Worm (Caenorhabditis elegans) whole organism, L4 larva: ENCODE results near the gene M151.2.

Experiments used
- D1046.2 ChIP-seq: fragments of 200-800 bp; sonication (Bioruptor generic); IDR thresholded peaks from 2 replicates; pipeline ENCODE4 v1.3.6; 2022; ENCODE audit warnings: missing genetic modification characterization, missing compliant biosample characterization
- F10B5.3 ChIP-seq: sonication (generic microtip); optimal IDR thresholded peaks from 2 replicates; lab custom pipeline; 2016; ENCODE audit warnings: mild to moderate bottlenecking, missing genetic modification characterization, missing compliant biosample characterization
- F37D6.2 ChIP-seq: sonication (generic microtip); optimal IDR thresholded peaks from 2 replicates; lab custom pipeline; 2016; ENCODE audit warnings: mild to moderate bottlenecking, missing genetic modification characterization, missing compliant biosample characterization
- R02D3.7 ChIP-seq: fragments of 150-350 bp; sonication (generic microtip); optimal IDR thresholded peaks from 3 replicates; lab custom pipeline; 2014; ENCODE audit warnings: missing biosample characterization, missing genetic modification characterization
- T26A8.4 ChIP-seq: fragments of 200-800 bp; sonication (Bioruptor generic); IDR thresholded peaks from 2 replicates; pipeline ENCODE4 v1.3.6; 2022; ENCODE audit warnings: missing genetic modification characterization, missing compliant biosample characterization
- Y48G9A.11 ChIP-seq: fragments of 200-800 bp; sonication (Bioruptor generic); IDR thresholded peaks from 2 replicates; pipeline ENCODE4 v1.3.6; 2022; ENCODE audit warnings: missing genetic modification reagents, missing genetic modification characterization, missing compliant biosample characterization
- ZK337.2 ChIP-seq: fragments of 200-800 bp; sonication (Bioruptor generic); IDR thresholded peaks from 2 replicates; pipeline ENCODE4 v1.3.6; 2022; ENCODE audit warnings: missing genetic modification reagents, missing genetic modification characterization, missing compliant biosample characterization
- aly-2 ChIP-seq: sonication (generic microtip); optimal IDR thresholded peaks from 2 replicates; lab custom pipeline; 2018; ENCODE audit warnings: missing biosample characterization, missing genetic modification characterization
- ceh-20 ChIP-seq: fragments of 200-800 bp; sonication (Bioruptor generic); IDR thresholded peaks from 2 replicates; pipeline ENCODE4 v1.3.6; 2022; ENCODE audit warnings: missing genetic modification reagents, missing genetic modification characterization, missing compliant biosample characterization
- ceh-28 ChIP-seq: fragments of 150-350 bp; optimal IDR thresholded peaks from 2 replicates; lab custom pipeline; 2014; ENCODE audit warnings: missing biosample characterization, missing genetic modification reagents, missing genetic modification characterization
- ceh-32 ChIP-seq: sonication (generic microtip); optimal IDR thresholded peaks from 2 replicates; lab custom pipeline; 2016; ENCODE audit warnings: mild to moderate bottlenecking, missing genetic modification characterization, missing compliant biosample characterization; ENCODE audit not compliant: poor library complexity
- daf-16 ChIP-seq, 3 experiments: sonication (generic microtip); optimal IDR thresholded peaks; 2 replicates each; lab custom pipeline; 2016 to 2017; ENCODE audit warnings: missing genetic modification characterization in 3 of 3, missing genetic modification reagents in 3 of 3, mild to moderate bottlenecking in 2 of 3, missing compliant biosample characterization in 2 of 3, missing biosample characterization in 1 of 3, moderate library complexity in 1 of 3
- dmd-6 ChIP-seq: fragments of 200-800 bp; sonication (Bioruptor generic); IDR thresholded peaks from 2 replicates; pipeline ENCODE4 v1.3.6; 2022; ENCODE audit warnings: missing genetic modification reagents, missing genetic modification characterization, missing compliant biosample characterization
- dpl-1 ChIP-seq: fragments of 150-350 bp; optimal IDR thresholded peaks from 2 replicates; lab custom pipeline; 2014; ENCODE audit warnings: missing biosample characterization, missing genetic modification reagents, missing genetic modification characterization
- duxl-1 ChIP-seq: sonication (generic microtip); optimal IDR thresholded peaks from 2 replicates; lab custom pipeline; 2016; ENCODE audit warnings: mild to moderate bottlenecking, missing genetic modification characterization, moderate library complexity, missing compliant biosample characterization; ENCODE audit not compliant: poor library complexity
- hlh-11 ChIP-seq: fragments of 200-800 bp; sonication (Bioruptor generic); optimal IDR thresholded peaks from 2 replicates; lab custom pipeline; 2018; ENCODE audit warnings: mild to moderate bottlenecking, missing genetic modification characterization, missing compliant biosample characterization
- hlh-30 ChIP-seq: sonication (generic microtip); optimal IDR thresholded peaks from 2 replicates; lab custom pipeline; 2017; ENCODE audit warnings: antibody characterized with exemption, mild to moderate bottlenecking, missing genetic modification characterization, missing compliant biosample characterization; ENCODE audit not compliant: insufficient read depth
- lin-13 ChIP-seq: fragments of 150-350 bp; optimal IDR thresholded peaks from 2 replicates; lab custom pipeline; 2014; ENCODE audit warnings: missing biosample characterization, missing genetic modification reagents, missing genetic modification characterization
- lin-15B ChIP-seq: fragments of 150-350 bp; sonication (generic microtip); optimal IDR thresholded peaks from 3 replicates; lab custom pipeline; 2014; ENCODE audit warnings: missing biosample characterization, missing genetic modification characterization
- mdl-1 ChIP-seq, 2 experiments: fragments of 150-350 bp in 1 of 2; sonication (generic microtip) in 1 of 2; optimal IDR thresholded peaks; 2 replicates each; lab custom pipeline; 2014 to 2017; ENCODE audit warnings: missing biosample characterization in 2 of 2, missing genetic modification characterization in 2 of 2
- mep-1 ChIP-seq: fragments of 150-350 bp; sonication (generic microtip); optimal IDR thresholded peaks from 3 replicates; lab custom pipeline; 2014; ENCODE audit warnings: missing biosample characterization, missing genetic modification characterization
- mes-2 ChIP-seq: sonication (generic microtip); optimal IDR thresholded peaks from 2 replicates; lab custom pipeline; 2016; ENCODE audit warnings: missing genotype, mild to moderate bottlenecking, missing genetic modification characterization, missing compliant biosample characterization; ENCODE audit not compliant: poor library complexity, severe bottlenecking
- mxl-3 ChIP-seq: fragments of 200-800 bp; sonication (Bioruptor generic); optimal IDR thresholded peaks from 2 replicates; lab custom pipeline; 2018; ENCODE audit warnings: mild to moderate bottlenecking, missing genetic modification characterization, missing compliant biosample characterization
- nhr-25 ChIP-seq: sonication (generic microtip); optimal IDR thresholded peaks from 2 replicates; lab custom pipeline; 2017; ENCODE audit warnings: missing genetic modification characterization, mild to moderate bottlenecking, missing compliant biosample characterization, antibody characterized with exemption, moderate library complexity, borderline replicate concordance; ENCODE audit not compliant: insufficient read depth
- nhr-28 ChIP-seq: fragments of 150-350 bp; optimal IDR thresholded peaks from 2 replicates; lab custom pipeline; 2014; ENCODE audit warnings: missing biosample characterization, missing genetic modification characterization
- nhr-41 ChIP-seq: fragments of 200-800 bp; sonication (Bioruptor generic); IDR thresholded peaks from 2 replicates; pipeline ENCODE4 v1.3.6; 2022; ENCODE audit warnings: missing genetic modification reagents, missing genetic modification characterization, missing compliant biosample characterization
- nhr-77 ChIP-seq: fragments of 150-350 bp; optimal IDR thresholded peaks from 2 replicates; lab custom pipeline; 2014; ENCODE audit warnings: missing biosample characterization, missing genetic modification characterization
- pha-4 ChIP-seq, 2 experiments: fragments of 150-350 bp in 1 of 2; fragments of 200-800 bp in 1 of 2; sonication (Bioruptor generic) in 1 of 2; IDR thresholded peaks in 1 of 2; optimal IDR thresholded peaks in 1 of 2; 2 replicates each; pipeline versions ENCODE4 v1.3.6 to Lab custom; 2014 to 2022; ENCODE audit warnings: missing genetic modification characterization in 2 of 2, missing genetic modification reagents in 2 of 2, missing biosample characterization in 1 of 2, missing compliant biosample characterization in 1 of 2
- pqm-1 ChIP-seq: sonication (generic microtip); optimal IDR thresholded peaks from 2 replicates; lab custom pipeline; 2017; ENCODE audit warnings: missing biosample characterization, missing genetic modification characterization
- spr-1 ChIP-seq: sonication (generic microtip); optimal IDR thresholded peaks from 2 replicates; lab custom pipeline; 2016; ENCODE audit warnings: mild to moderate bottlenecking, missing genetic modification characterization, missing compliant biosample characterization
- tag-97 ChIP-seq: fragments of 200-800 bp; sonication (Bioruptor generic); IDR thresholded peaks from 2 replicates; pipeline ENCODE4 v1.3.6; 2022; ENCODE audit warnings: missing genetic modification characterization, missing compliant biosample characterization
- unc-62 ChIP-seq, 3 experiments: fragments of 150-350 bp in 1 of 3; sonication (generic microtip); optimal IDR thresholded peaks in 2 of 3; peaks in 1 of 3; 1 replicate in 1 of 3; 2 replicates in 2 of 3; lab custom pipeline; 2014 to 2017; ENCODE audit warnings: missing biosample characterization in 3 of 3, missing genetic modification characterization in 3 of 3, missing genetic modification reagents in 3 of 3, missing genotype in 1 of 3
- vab-7 ChIP-seq: fragments of 200-800 bp; sonication (Bioruptor generic); IDR thresholded peaks from 2 replicates; pipeline ENCODE4 v1.3.6; 2022; ENCODE audit warnings: missing genetic modification reagents, missing genetic modification characterization, missing compliant biosample characterization
- ztf-11 ChIP-seq: fragments of 150-350 bp; optimal IDR thresholded peaks from 2 replicates; lab custom pipeline; 2014; ENCODE audit warnings: missing biosample characterization, missing genetic modification characterization

The M151.2 gene

ce11 chrII:3681365-3682083 is 50.6 kb downstream of the M151.2 start, which contains the start of gene F19B10.10:
TSS of gene F19B10.10 (minus strand) at chrII:3681415.
- TF ChIP-seq D1046.2 (GFP tag; lab: Robert Waterston, UW): no peak
- no peak for TF ChIP-seq vab-7 (GFP tag; lab: Robert Waterston, UW)
- no peak for TF ChIP-seq T26A8.4 (GFP tag; lab: Robert Waterston, UW)

- TF ChIP-seq pha-4 (GFP tag; IDR thresholded peaks at IDR 0.05; lab: Robert Waterston, UW): no peak
- TF ChIP-seq pha-4 (tag; optimal IDR thresholded peaks at IDR 0.05; lab: Kevin White, UChicago): no peak
- no peak for TF ChIP-seq nhr-41 (GFP tag; lab: Robert Waterston, UW)
- TF ChIP-seq duxl-1 (tag; lab: Kevin White, UChicago): peak; percentile 85
- peak in 1 of 2 experiments; percentile 79 for TF ChIP-seq unc-62 (GFP tag; optimal IDR thresholded peaks at IDR 0.05 in 1 of 2; lab: Kevin White, UChicago)
- TF ChIP-seq unc-62 (tag; optimal IDR thresholded peaks at IDR 0.05; lab: Kevin White, UChicago): no peak
- TF ChIP-seq Y48G9A.11 (GFP tag; lab: Robert Waterston, UW): no peak
- TF ChIP-seq lin-15B (tag; lab: Kevin White, UChicago): no peak
- peak; percentile 9 for TF ChIP-seq nhr-25 (tag; lab: Kevin White, UChicago)
- TF ChIP-seq ztf-11 (tag; lab: Kevin White, UChicago): no peak
- no peak for TF ChIP-seq ZK337.2
- TF ChIP-seq nhr-77 (tag; lab: Kevin White, UChicago): peak; percentile 8
- no peak for TF ChIP-seq spr-1
- peak; percentile 24; the same call in 1 of the 2 replicates for TF ChIP-seq ceh-20 (GFP tag; lab: Robert Waterston, UW)
- peak; percentile 93 for TF ChIP-seq dpl-1 (GFP tag; lab: Kevin White, UChicago)
- TF ChIP-seq pqm-1 (tag; lab: Kevin White, UChicago): peak; percentile 3
- no peak for TF ChIP-seq ceh-32 (tag; lab: Kevin White, UChicago)
- peak; percentile 63 for TF ChIP-seq mxl-3 (GFP tag; lab: Kevin White, UChicago)
- peak; percentile 63 for TF ChIP-seq dmd-6 (GFP tag; lab: Robert Waterston, UW)
- peak; percentile 100 for TF ChIP-seq hlh-30
- TF ChIP-seq mdl-1 (tag; optimal IDR thresholded peaks at IDR 0.05; lab: Kevin White, UChicago): peak in 1 of 2 experiments; percentile 66
- peak; percentile 41 for TF ChIP-seq lin-13 (GFP tag; lab: Kevin White, UChicago)
- peak; percentile 74 for TF ChIP-seq hlh-11 (tag; lab: Kevin White, UChicago)
- TF ChIP-seq mes-2 (tag; lab: Kevin White, UChicago): peak; percentile 86
- peak; percentile 45 for TF ChIP-seq R02D3.7 (tag; lab: Kevin White, UChicago)
- peak; percentile 71 for TF ChIP-seq nhr-28 (tag; lab: Kevin White, UChicago)
- no peak for TF ChIP-seq mep-1 (tag; lab: Kevin White, UChicago)
- no peak for TF ChIP-seq F10B5.3
- no peak for TF ChIP-seq F37D6.2
Measured at ce11 chrII:3682770-3683234, 51.9 kb downstream of the M151.2 start, which contains the start of gene F19B10.1. TSS of gene F19B10.1 (plus strand) at chrII:3683184.

- no peak for TF ChIP-seq aly-2 (tag; lab: Kevin White, UChicago)
- peak; percentile 5 for TF ChIP-seq pqm-1 (tag; lab: Kevin White, UChicago)
- TF ChIP-seq daf-16 (GFP tag; optimal IDR thresholded peaks at IDR 0.05; lab: Kevin White, UChicago): no peak
- TF ChIP-seq daf-16 (tag; optimal IDR thresholded peaks at IDR 0.05; lab: Kevin White, UChicago): peak; percentile 21
- TF ChIP-seq ceh-28 (tag; lab: Kevin White, UChicago): peak; percentile 40
- TF ChIP-seq dmd-6 (GFP tag; lab: Robert Waterston, UW): peak; percentile 42; the same call in 1 of the 2 replicates
- TF ChIP-seq tag-97 (GFP tag; lab: Robert Waterston, UW): no peak
Measured at ce11 chrII:3684487-3685067, 53.7 kb downstream of the M151.2 start.
